Worm (Caenorhabditis elegans) whole organism, mixed stage, embryonic: ENCODE data around the gene ceh-92.

ENCODE experiments used
- blmp-1 ChIP-seq: fragments of 150-350 bp; optimal IDR thresholded peaks from 2 replicates; lab custom pipeline; 2014; ENCODE audit warnings: missing biosample characterization, missing genetic modification characterization
- elt-1 ChIP-seq: sonication (generic microtip); optimal IDR thresholded peaks from 2 replicates; lab custom pipeline; 2017; ENCODE audit warnings: missing genetic modification characterization, mild to moderate bottlenecking, missing compliant biosample characterization, antibody characterized with exemption, moderate library complexity, borderline replicate concordance; ENCODE audit not compliant: insufficient read depth
- hlh-1 ChIP-seq: fragments of 150-350 bp; optimal IDR thresholded peaks from 2 replicates; lab custom pipeline; 2014; ENCODE audit warnings: missing biosample characterization, missing genetic modification reagents, missing genetic modification characterization
- lin-32 ChIP-seq: fragments of 200-800 bp; sonication (Bioruptor generic); optimal IDR thresholded peaks from 2 replicates; lab custom pipeline; 2018; ENCODE audit warnings: mild to moderate bottlenecking, missing genetic modification characterization, missing compliant biosample characterization
- nhr-2 ChIP-seq: fragments of 150-350 bp; optimal IDR thresholded peaks from 2 replicates; lab custom pipeline; 2014; ENCODE audit warnings: missing biosample characterization, missing genetic modification characterization
- nhr-237 ChIP-seq: fragments of 150-350 bp; optimal IDR thresholded peaks from 2 replicates; lab custom pipeline; 2014; ENCODE audit warnings: missing biosample characterization, missing genetic modification characterization
- pha-4 ChIP-seq: fragments of 150-350 bp; optimal IDR thresholded peaks from 2 replicates; lab custom pipeline; 2018; ENCODE audit warnings: missing biosample characterization, missing genetic modification reagents, missing genetic modification characterization
- unc-62 ChIP-seq: fragments of 150-350 bp; optimal IDR thresholded peaks from 2 replicates; lab custom pipeline; 2014; ENCODE audit warnings: missing biosample characterization, missing genetic modification reagents, missing genetic modification characterization
- zip-8 ChIP-seq: fragments of 150-350 bp; optimal IDR thresholded peaks from 2 replicates; lab custom pipeline; 2014; ENCODE audit warnings: missing biosample characterization, missing genetic modification characterization
- ztf-11 ChIP-seq: fragments of 150-350 bp; optimal IDR thresholded peaks from 2 replicates; lab custom pipeline; 2014; ENCODE audit warnings: missing biosample characterization, missing genetic modification characterization

ce11 chrIII:11579380-11579779, 2.0 kb upstream of the ceh-92 start:
- no peak for TF ChIP-seq pha-4 (tag; lab: Kevin White, UChicago)
- TF ChIP-seq zip-8, result no peak
- no peak for TF ChIP-seq blmp-1 (tag; lab: Kevin White, UChicago)
- TF ChIP-seq ztf-11 (tag; lab: Kevin White, UChicago), result no peak
- no peak for TF ChIP-seq nhr-237
- TF ChIP-seq nhr-2 (tag; lab: Kevin White, UChicago), result no peak
- no peak for TF ChIP-seq elt-1 (tag; lab: Kevin White, UChicago)
- TF ChIP-seq hlh-1 (tag; lab: Kevin White, UChicago), result no peak
- no peak for TF ChIP-seq lin-32 (GFP tag; lab: Kevin White, UChicago)
- no peak for TF ChIP-seq unc-62
